Fruit fly (Drosophila melanogaster): ENCODE measurements around the gene CG13081.
A peak's percentile ranks its signal among the peaks of the same experiment; 100 is the strongest.

CG13081 gene

dm6 chr2L:19508361-19508918 is 32.0 kb upstream of the CG13081 start, which contains the start of gene cyst (continued):
- TF ChIP-seq lola (GFP tag; optimal IDR thresholded peaks at IDR 0.05) (no peak), dl (GFP tag; optimal IDR thresholded peaks at IDR 0.05; ENCODE audit: insufficient read depth in 1 of 2, partially characterized antibody in 2 of 2) (no peak), brk (GFP tag; optimal IDR thresholded peaks at IDR 0.05) (no peak)

DNA sequence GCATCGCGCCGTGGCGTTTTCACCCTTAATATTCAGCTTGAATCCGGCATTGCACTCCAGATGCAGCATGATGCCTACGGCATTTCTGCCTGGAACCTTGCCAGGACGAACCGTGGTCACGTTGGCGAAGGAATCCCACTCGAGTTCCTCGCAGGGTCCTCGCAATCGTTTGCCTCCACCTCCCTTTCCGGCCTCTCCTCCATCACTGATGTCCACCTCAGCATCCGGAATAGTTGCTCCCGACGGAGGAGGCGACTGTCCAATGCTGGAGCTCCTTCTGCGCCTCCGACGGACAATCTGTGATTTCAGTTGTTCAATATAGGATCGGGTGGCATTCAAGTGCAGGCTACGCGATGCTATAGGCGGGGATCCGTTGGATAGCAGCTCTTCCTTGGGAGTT is 28.2 kb upstream of the CG13081 start:
- no peak for TF ChIP-seq sv (GFP tag; optimal IDR thresholded peaks at IDR 0.05)
- no peak for TF ChIP-seq CrebA (GFP tag; optimal IDR thresholded peaks at IDR 0.05; ENCODE audit: borderline replicate concordance)
- no peak for TF ChIP-seq br (GFP tag; optimal IDR thresholded peaks at IDR 0.05)
- no peak for TF ChIP-seq Abd-B (GFP tag; optimal IDR thresholded peaks at IDR 0.05)
- TF ChIP-seq pan (optimal IDR thresholded peaks at IDR 0.05), result no peak
- no peak for TF ChIP-seq woc (GFP tag; optimal IDR thresholded peaks at IDR 0.05)
- no peak for TF ChIP-seq dsf (GFP tag; optimal IDR thresholded peaks at IDR 0.05; ENCODE audit: borderline replicate concordance)
- no peak for TF ChIP-seq Sp1 (GFP tag; optimal IDR thresholded peaks at IDR 0.05)
- no peak for TF ChIP-seq h (GFP tag; optimal IDR thresholded peaks at IDR 0.05)
- TF ChIP-seq dmrt93B (GFP tag; optimal IDR thresholded peaks at IDR 0.05), result no peak
- TF ChIP-seq CG32264 (GFP tag; optimal IDR thresholded peaks at IDR 0.05), result no peak

dm6 chr2L:19516062-19516461 is 24.3 kb upstream of the CG13081 start:
- TF ChIP-seq Myc (optimal IDR thresholded peaks at IDR 0.05), result no peak
- peak; percentile 34 for TF ChIP-seq psq (GFP tag; optimal IDR thresholded peaks at IDR 0.05)

DNA sequence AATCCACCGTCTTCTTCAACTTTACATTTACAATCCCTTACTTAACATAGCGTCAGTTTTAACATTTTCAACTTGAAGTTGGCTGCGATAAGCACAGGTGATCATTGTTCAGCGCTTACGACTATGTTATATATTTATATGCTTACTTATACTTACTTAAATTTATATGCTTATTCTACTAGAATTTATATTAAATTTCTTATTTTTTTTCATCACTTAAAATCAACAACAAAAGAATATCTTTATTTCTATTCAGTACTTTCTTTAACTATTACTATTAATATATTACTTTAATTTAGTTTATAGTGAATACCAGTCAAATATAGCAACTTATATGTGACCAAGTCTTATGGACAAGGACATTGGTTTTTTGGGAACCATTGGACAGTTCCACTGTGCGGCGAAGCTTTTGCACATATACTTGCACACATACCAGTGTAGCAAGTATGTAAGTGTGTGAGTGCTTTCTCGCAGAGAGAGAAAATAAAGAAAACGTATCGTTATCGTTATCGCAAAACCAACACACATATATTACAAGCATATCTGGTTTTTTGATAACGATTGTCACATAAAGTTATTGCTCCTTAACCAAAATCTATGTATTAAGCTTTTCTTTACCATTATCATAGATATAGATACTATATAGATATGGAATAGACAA is 23.1 kb upstream of the CG13081 start, which contains the start of gene Hasp:
Hasp (minus strand) TSS at position 51 of the 661 bp plus-strand sequence.
- TF ChIP-seq HLH106 (tag; optimal IDR thresholded peaks at IDR 0.05) (peak; percentile 17), Dfd (GFP tag; optimal IDR thresholded peaks at IDR 0.05) (no peak)

dm6 chr2L:19518636-19519086 is 21.7 kb upstream of the CG13081 start, which contains the start of gene CG10132:
Gene CG10132, plus strand, starts transcription at chr2L:19518824.
- TF ChIP-seq Hr78 (GFP tag; optimal IDR thresholded peaks at IDR 0.05), result no peak
- TF ChIP-seq br (GFP tag; optimal IDR thresholded peaks at IDR 0.05), result no peak
- TF ChIP-seq brk (GFP tag; optimal IDR thresholded peaks at IDR 0.05), result no peak
- no peak for TF ChIP-seq sage (GFP tag; optimal IDR thresholded peaks at IDR 0.05)
- TF ChIP-seq lola (GFP tag; optimal IDR thresholded peaks at IDR 0.05), result no peak
- no peak for TF ChIP-seq ey (GFP tag; optimal IDR thresholded peaks at IDR 0.05)
- TF ChIP-seq dsf (GFP tag; optimal IDR thresholded peaks at IDR 0.05; ENCODE audit: borderline replicate concordance), result no peak
- TF ChIP-seq CrebA (GFP tag; optimal IDR thresholded peaks at IDR 0.05; ENCODE audit: borderline replicate concordance), result no peak
- no peak for TF ChIP-seq woc (GFP tag; optimal IDR thresholded peaks at IDR 0.05)
- no peak for TF ChIP-seq Hr83 (GFP tag; optimal IDR thresholded peaks at IDR 0.05; ENCODE audit: poor library complexity, severe bottlenecking)
- no peak for TF ChIP-seq Myc (optimal IDR thresholded peaks at IDR 0.05)

DNA sequence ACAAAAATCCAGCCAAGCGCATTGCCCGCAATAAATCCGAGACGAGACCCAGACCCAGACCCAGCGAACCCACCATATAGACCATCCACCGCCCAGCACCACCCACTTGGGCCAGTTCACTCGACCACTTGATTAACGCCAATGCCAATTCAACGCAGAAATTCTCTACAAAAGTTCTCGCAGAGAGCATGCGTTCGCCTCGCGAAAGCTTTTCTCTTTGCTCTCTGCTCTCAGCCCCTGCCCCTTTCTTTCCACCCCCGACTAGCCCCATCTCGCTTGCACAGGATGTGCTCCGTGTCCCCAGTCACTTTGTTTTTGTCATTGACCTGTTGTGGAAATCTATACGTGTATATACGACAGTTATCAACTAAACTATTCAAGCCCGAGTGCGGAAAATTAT is 20.8 kb upstream of the CG13081 start:
- TF ChIP-seq sage (GFP tag; optimal IDR thresholded peaks at IDR 0.05) (no peak), HLH106 (tag; optimal IDR thresholded peaks at IDR 0.05) (no peak), jim (GFP tag; optimal IDR thresholded peaks at IDR 0.05) (no peak), Vsx2 (GFP tag; optimal IDR thresholded peaks at IDR 0.05; ENCODE audit: partially characterized antibody) (no peak), h (GFP tag; optimal IDR thresholded peaks at IDR 0.05) (no peak), Sp1 (GFP tag; optimal IDR thresholded peaks at IDR 0.05) (no peak), Dif (GFP tag; optimal IDR thresholded peaks at IDR 0.05; ENCODE audit: partially characterized antibody) (no peak), usp (GFP tag; optimal IDR thresholded peaks at IDR 0.05) (no peak)

dm6 chr2L:19526316-19526715 is 14.1 kb upstream of the CG13081 start, which contains the start of the genes Dpm1 and CG10137:
Gene Dpm1, minus strand, starts transcription at chr2L:19526368.
Gene CG10137, plus strand, starts transcription at chr2L:19526686.
- TF ChIP-seq usp (GFP tag; optimal IDR thresholded peaks at IDR 0.05), result no peak
- no peak for TF ChIP-seq Hnf4 (GFP tag; optimal IDR thresholded peaks at IDR 0.05)
- TF ChIP-seq Dif (GFP tag; optimal IDR thresholded peaks at IDR 0.05; ENCODE audit: partially characterized antibody), result no peak
- TF ChIP-seq dmrt93B (GFP tag; optimal IDR thresholded peaks at IDR 0.05), result no peak
- TF ChIP-seq Myc (optimal IDR thresholded peaks at IDR 0.05), result peak; percentile 51
- no peak for TF ChIP-seq Rel (GFP tag; optimal IDR thresholded peaks at IDR 0.05)
- TF ChIP-seq Rel (tag; optimal IDR thresholded peaks at IDR 0.05), result no peak
- TF ChIP-seq br (GFP tag; optimal IDR thresholded peaks at IDR 0.05), result no peak
- TF ChIP-seq jim (GFP tag; optimal IDR thresholded peaks at IDR 0.05), result no peak
- no peak for TF ChIP-seq lola (GFP tag; optimal IDR thresholded peaks at IDR 0.05)
- TF ChIP-seq CrebA (GFP tag; optimal IDR thresholded peaks at IDR 0.05; ENCODE audit: borderline replicate concordance), result no peak
- no peak for TF ChIP-seq pan (optimal IDR thresholded peaks at IDR 0.05)
- no peak for TF ChIP-seq Abd-B (GFP tag; optimal IDR thresholded peaks at IDR 0.05)
- no peak for TF ChIP-seq Hr78 (GFP tag; optimal IDR thresholded peaks at IDR 0.05)
- TF ChIP-seq sv (GFP tag; optimal IDR thresholded peaks at IDR 0.05), result no peak
- TF ChIP-seq dsf (GFP tag; optimal IDR thresholded peaks at IDR 0.05; ENCODE audit: borderline replicate concordance), result no peak
- no peak for TF ChIP-seq brk (GFP tag; optimal IDR thresholded peaks at IDR 0.05)
- no peak for TF ChIP-seq woc (GFP tag; optimal IDR thresholded peaks at IDR 0.05)
- TF ChIP-seq GATAd (GFP tag; optimal IDR thresholded peaks at IDR 0.05), result no peak
- TF ChIP-seq Dfd (GFP tag; optimal IDR thresholded peaks at IDR 0.05), result no peak
- no peak for TF ChIP-seq OdsH (GFP tag; optimal IDR thresholded peaks at IDR 0.05)
- TF ChIP-seq rgr (GFP tag; optimal IDR thresholded peaks at IDR 0.05), result peak; percentile 19
- TF ChIP-seq foxo (GFP tag; optimal IDR thresholded peaks at IDR 0.05), result no peak
- no peak for TF ChIP-seq ey (GFP tag; optimal IDR thresholded peaks at IDR 0.05)
- TF ChIP-seq Vsx2 (GFP tag; optimal IDR thresholded peaks at IDR 0.05; ENCODE audit: partially characterized antibody), result no peak
- TF ChIP-seq h (GFP tag; optimal IDR thresholded peaks at IDR 0.05), result peak; percentile 25

Measured in whole organism, wandering third instar larva.